Fruit fly (Drosophila melanogaster) whole organism, prepupa: ENCODE measurements around the gene CG46458.

Experiments used
- Blimp-1 ChIP-seq: fragments of 200-800 bp; sonication (Bioruptor generic); optimal IDR thresholded peaks from 3 replicates; lab custom pipeline; 2017; ENCODE audit warnings: missing biosample characterization, missing genetic modification characterization, mild to moderate bottlenecking, moderate library complexity, missing genetic modification reagents
- CG10631 ChIP-seq: fragments of 200-800 bp; sonication (Bioruptor generic); optimal IDR thresholded peaks from 2 replicates; lab custom pipeline; 2016; ENCODE audit warnings: missing biosample characterization, missing genetic modification characterization
- CG10669 ChIP-seq: fragments of 200-800 bp; sonication (Bioruptor generic); optimal IDR thresholded peaks from 3 replicates; lab custom pipeline; 2018; ENCODE audit warnings: missing biosample characterization, mild to moderate bottlenecking, missing genetic modification characterization, moderate library complexity
- CG11294 ChIP-seq: fragments of 200-800 bp; sonication (Bioruptor generic); IDR thresholded peaks from 2 replicates; pipeline ENCODE4 v1.3.6; 2022; ENCODE audit warnings: missing biosample characterization, missing genetic modification characterization
- CG11902 ChIP-seq: fragments of 200-800 bp; sonication (Bioruptor generic); optimal IDR thresholded peaks from 3 replicates; lab custom pipeline; 2016; ENCODE audit warnings: missing biosample characterization, missing genetic modification characterization
- CG15336 ChIP-seq: fragments of 200-800 bp; sonication (Bioruptor generic); IDR thresholded peaks from 2 replicates; pipeline ENCODE4 v1.3.6; 2022; ENCODE audit warnings: missing biosample characterization, missing genetic modification characterization
- CG3032 ChIP-seq: fragments of 200-800 bp; optimal IDR thresholded peaks from 2 replicates; lab custom pipeline; 2019; ENCODE audit warnings: missing biosample characterization, mild to moderate bottlenecking, missing genetic modification characterization, moderate library complexity
- CG31627 ChIP-seq: fragments of 200-800 bp; sonication (Bioruptor generic); optimal IDR thresholded peaks from 3 replicates; lab custom pipeline; 2016; ENCODE audit warnings: missing biosample characterization, missing genetic modification characterization
- CG32006 ChIP-seq: fragments of 200-800 bp; sonication (Bioruptor generic); optimal IDR thresholded peaks from 3 replicates; lab custom pipeline; 2017; ENCODE audit warnings: missing biosample characterization, mild to moderate bottlenecking, missing genetic modification characterization
- CG34406 ChIP-seq: fragments of 200-800 bp; sonication (Bioruptor generic); optimal IDR thresholded peaks from 3 replicates; lab custom pipeline; 2016; ENCODE audit warnings: missing biosample characterization, missing genetic modification characterization
- CG3919 ChIP-seq: fragments of 200-800 bp; sonication (Bioruptor generic); optimal IDR thresholded peaks from 3 replicates; lab custom pipeline; 2016; ENCODE audit warnings: missing biosample characterization, missing genetic modification characterization
- CG4318 ChIP-seq: fragments of 200-800 bp; sonication (Bioruptor generic); optimal IDR thresholded peaks from 3 replicates; lab custom pipeline; 2017; ENCODE audit warnings: missing biosample characterization, mild to moderate bottlenecking, missing genetic modification characterization
- CG6163 ChIP-seq: fragments of 200-800 bp; sonication (Bioruptor generic); IDR thresholded peaks from 3 replicates; pipeline ENCODE4 v1.3.6; 2022; ENCODE audit warnings: missing biosample characterization, missing genetic modification characterization
- CG6276 ChIP-seq: fragments of 200-800 bp; sonication (Bioruptor generic); optimal IDR thresholded peaks from 2 replicates; lab custom pipeline; 2017; ENCODE audit warnings: missing biosample characterization, mild to moderate bottlenecking, missing genetic modification characterization
- CG6792 ChIP-seq: fragments of 200-800 bp; sonication (Bioruptor generic); optimal IDR thresholded peaks from 3 replicates; lab custom pipeline; 2016; ENCODE audit warnings: missing biosample characterization, missing genetic modification characterization
- CG6808 ChIP-seq: fragments of 200-800 bp; sonication (Bioruptor generic); optimal IDR thresholded peaks from 3 replicates; lab custom pipeline; 2017; ENCODE audit warnings: missing biosample characterization, missing genetic modification characterization, mild to moderate bottlenecking, moderate library complexity, missing genetic modification reagents
- CG6854 ChIP-seq: fragments of 200-800 bp; sonication (Bioruptor generic); optimal IDR thresholded peaks from 2 replicates; lab custom pipeline; 2017; ENCODE audit warnings: missing biosample characterization, mild to moderate bottlenecking, missing genetic modification characterization
- CG8119 ChIP-seq: fragments of 200-800 bp; sonication (Bioruptor generic); IDR thresholded peaks from 3 replicates; pipeline ENCODE4 v1.3.6; 2022; ENCODE audit warnings: missing biosample characterization, missing genetic modification characterization
- CG8632 ChIP-seq: fragments of 200-800 bp; sonication (Bioruptor generic); optimal IDR thresholded peaks from 3 replicates; lab custom pipeline; 2016; ENCODE audit warnings: missing biosample characterization, missing genetic modification characterization
- CG9139 ChIP-seq: fragments of 200-800 bp; sonication (Bioruptor generic); optimal IDR thresholded peaks from 3 replicates; lab custom pipeline; 2017; ENCODE audit warnings: missing biosample characterization, mild to moderate bottlenecking, missing genetic modification characterization
- Eip75B ChIP-seq: fragments of 200-800 bp; sonication (Bioruptor generic); optimal IDR thresholded peaks from 3 replicates; lab custom pipeline; 2016; ENCODE audit warnings: missing biosample characterization, missing genetic modification characterization
- Eip78C ChIP-seq: fragments of 200-800 bp; sonication (Bioruptor generic); peaks from one replicate; lab custom pipeline; 2016; ENCODE audit warnings: missing biosample characterization, missing genetic modification characterization
- Ets21C ChIP-seq: fragments of 200-800 bp; sonication (Bioruptor generic); optimal IDR thresholded peaks from 3 replicates; lab custom pipeline; 2016; ENCODE audit warnings: missing biosample characterization, missing genetic modification characterization
- Ets96B ChIP-seq: fragments of 200-800 bp; optimal IDR thresholded peaks from 2 replicates; lab custom pipeline; 2019; ENCODE audit warnings: missing biosample characterization, mild to moderate bottlenecking, missing genetic modification characterization, moderate library complexity
- Gug ChIP-seq: fragments of 200-800 bp; sonication (Bioruptor generic); IDR thresholded peaks from 2 replicates; pipeline ENCODE4 v1.3.6; 2022; ENCODE audit warnings: missing biosample characterization, missing genetic modification characterization
- Hr38 ChIP-seq: sonication (Bioruptor generic); optimal IDR thresholded peaks from 2 replicates; lab custom pipeline; 2016; ENCODE audit warnings: missing biosample characterization, missing genetic modification characterization
- Met ChIP-seq: fragments of 200-800 bp; sonication (Bioruptor generic); optimal IDR thresholded peaks from 3 replicates; lab custom pipeline; 2016; ENCODE audit warnings: missing biosample characterization, missing genetic modification characterization
- OdsH ChIP-seq: fragments of 200-800 bp; sonication (Bioruptor generic); optimal IDR thresholded peaks from 3 replicates; lab custom pipeline; 2016; ENCODE audit warnings: missing biosample characterization, missing genetic modification characterization
- Smox ChIP-seq: fragments of 200-800 bp; sonication (Bioruptor generic); optimal IDR thresholded peaks from 3 replicates; lab custom pipeline; 2016; ENCODE audit warnings: missing biosample characterization, missing genetic modification characterization
- Sox102F ChIP-seq: fragments of 200-800 bp; sonication (Bioruptor generic); optimal IDR thresholded peaks from 2 replicates; lab custom pipeline; 2016; ENCODE audit warnings: missing biosample characterization, mild to moderate bottlenecking, missing genetic modification characterization
- Sox15 ChIP-seq: fragments of 200-800 bp; sonication (Bioruptor generic); optimal IDR thresholded peaks from 3 replicates; lab custom pipeline; 2016; ENCODE audit warnings: missing biosample characterization, missing genetic modification characterization
- achi ChIP-seq: fragments of 200-800 bp; sonication (Bioruptor generic); optimal IDR thresholded peaks from 3 replicates; lab custom pipeline; 2016; ENCODE audit warnings: missing biosample characterization, missing genetic modification characterization
- acj6 ChIP-seq: fragments of 200-800 bp; sonication (Bioruptor generic); optimal IDR thresholded peaks from 3 replicates; lab custom pipeline; 2016; ENCODE audit warnings: missing biosample characterization, missing genetic modification characterization
- cyc ChIP-seq: fragments of 200-800 bp; sonication (Bioruptor generic); optimal IDR thresholded peaks from 3 replicates; lab custom pipeline; 2016; ENCODE audit warnings: missing biosample characterization, missing genetic modification characterization
- dac ChIP-seq: fragments of 200-800 bp; sonication (Bioruptor generic); optimal IDR thresholded peaks from 2 replicates; lab custom pipeline; 2017; ENCODE audit warnings: missing biosample characterization, mild to moderate bottlenecking, missing genetic modification characterization
- dsx ChIP-seq: fragments of 200-800 bp; optimal IDR thresholded peaks from 3 replicates; lab custom pipeline; 2019; ENCODE audit warnings: missing biosample characterization, mild to moderate bottlenecking, missing genetic modification characterization, moderate library complexity; ENCODE audit not compliant: poor library complexity, severe bottlenecking
- eg ChIP-seq: fragments of 200-800 bp; sonication (Bioruptor generic); IDR thresholded peaks from 3 replicates; pipeline ENCODE4 v1.3.6; 2022; ENCODE audit warnings: missing biosample characterization, missing genetic modification characterization
- esn ChIP-seq: fragments of 200-800 bp; sonication (Bioruptor generic); optimal IDR thresholded peaks from 2 replicates; lab custom pipeline; 2016; ENCODE audit warnings: missing biosample characterization, mild to moderate bottlenecking, missing genetic modification characterization, moderate library complexity
- fd59A ChIP-seq: fragments of 200-800 bp; sonication (Bioruptor generic); optimal IDR thresholded peaks from 2 replicates; lab custom pipeline; 2017; ENCODE audit warnings: missing biosample characterization, mild to moderate bottlenecking, missing genetic modification characterization, missing genetic modification reagents
- fd85E ChIP-seq: fragments of 200-800 bp; sonication (Bioruptor generic); optimal IDR thresholded peaks from 3 replicates; lab custom pipeline; 2016; ENCODE audit warnings: missing biosample characterization, missing genetic modification characterization
- lz ChIP-seq: fragments of 200-800 bp; sonication (Bioruptor generic); optimal IDR thresholded peaks from 3 replicates; lab custom pipeline; 2016; ENCODE audit warnings: missing biosample characterization, missing genetic modification characterization
- net ChIP-seq: fragments of 200-800 bp; sonication (Bioruptor generic); optimal IDR thresholded peaks from 3 replicates; lab custom pipeline; 2016; ENCODE audit warnings: missing biosample characterization, missing genetic modification characterization
- pdm3 ChIP-seq: fragments of 200-800 bp; sonication (Bioruptor generic); optimal IDR thresholded peaks from 3 replicates; lab custom pipeline; 2016; ENCODE audit warnings: missing biosample characterization, missing genetic modification characterization
- spab ChIP-seq: fragments of 200-800 bp; sonication (Bioruptor generic); optimal IDR thresholded peaks from 2 replicates; lab custom pipeline; 2017; ENCODE audit warnings: missing biosample characterization, mild to moderate bottlenecking, missing genetic modification characterization, missing genetic modification reagents
- ss ChIP-seq, 2 experiments: fragments of 200-800 bp; sonication (Bioruptor generic); optimal IDR thresholded peaks; 2 replicates in 1 of 2; 3 replicates in 1 of 2; lab custom pipeline; 2017 to 2018; ENCODE audit warnings: mild to moderate bottlenecking in 2 of 2, missing biosample characterization in 2 of 2, missing genetic modification characterization in 2 of 2, moderate library complexity in 1 of 2
- svp ChIP-seq: fragments of 200-800 bp; sonication (Bioruptor generic); peaks from one replicate; lab custom pipeline; 2016; ENCODE audit warnings: missing biosample characterization, missing genetic modification characterization
- topi ChIP-seq: fragments of 200-800 bp; sonication (Bioruptor generic); optimal IDR thresholded peaks from 3 replicates; lab custom pipeline; 2016; ENCODE audit warnings: missing biosample characterization, missing genetic modification characterization

The CG46458 gene

DNA sequence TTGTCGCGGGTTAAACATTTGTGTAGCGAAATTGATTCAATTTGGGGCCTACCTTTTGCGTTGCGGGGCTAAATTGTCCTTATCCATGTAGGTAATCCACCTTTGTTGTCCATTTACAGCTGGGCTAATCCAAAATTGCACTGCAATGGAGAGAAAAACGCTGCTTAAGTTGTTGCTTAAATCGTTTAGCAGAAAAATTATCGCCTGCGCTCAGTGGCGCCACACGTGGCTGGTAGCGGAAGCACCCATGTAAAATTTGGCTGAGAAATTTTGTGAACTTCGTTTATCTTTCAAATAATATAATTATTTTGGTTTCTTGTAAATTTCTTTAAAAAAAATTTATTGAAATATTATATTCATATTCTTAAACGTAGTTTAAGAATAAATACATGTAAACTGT, 12.4 kb upstream of the CG46458 start:
- TF ChIP-seq CG3919 (GFP tag; lab: Kevin White, UChicago), result peak; percentile 10
- TF ChIP-seq Eip78C (GFP tag; lab: Kevin White, UChicago), result peak; percentile 17
- TF ChIP-seq Smox, result no peak

DNA sequence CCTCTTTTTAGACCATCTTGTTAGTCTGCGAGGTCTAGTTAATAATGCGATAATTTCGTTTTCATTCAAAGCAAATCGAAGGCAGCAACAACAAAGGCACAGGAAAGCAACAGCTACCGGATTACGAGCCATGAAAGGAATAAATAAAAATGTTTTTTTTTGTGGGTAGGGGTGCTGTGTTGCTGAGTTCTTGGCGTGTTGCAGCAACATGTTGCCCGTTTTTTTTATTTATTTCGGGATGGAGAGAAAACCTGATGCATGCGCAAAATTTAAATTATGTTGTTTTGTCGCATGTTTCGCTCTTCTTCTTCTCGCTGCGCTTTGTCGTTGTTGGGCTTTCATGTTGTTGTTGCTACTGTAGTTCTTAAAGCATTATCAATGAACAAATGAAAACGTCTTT, 11.8 kb upstream of the CG46458 start:
- TF ChIP-seq ss (GFP tag; optimal IDR thresholded peaks at IDR 0.05; lab: Kevin White, UChicago) (peak in 1 of 2 experiments; percentile 35), lz (GFP tag; lab: Kevin White, UChicago) (no peak), Hr38 (GFP tag; lab: Kevin White, UChicago) (no peak), CG8632 (GFP tag; lab: Kevin White, UChicago) (no peak), Blimp-1 (GFP tag; lab: Kevin White, UChicago) (no peak)

DNA sequence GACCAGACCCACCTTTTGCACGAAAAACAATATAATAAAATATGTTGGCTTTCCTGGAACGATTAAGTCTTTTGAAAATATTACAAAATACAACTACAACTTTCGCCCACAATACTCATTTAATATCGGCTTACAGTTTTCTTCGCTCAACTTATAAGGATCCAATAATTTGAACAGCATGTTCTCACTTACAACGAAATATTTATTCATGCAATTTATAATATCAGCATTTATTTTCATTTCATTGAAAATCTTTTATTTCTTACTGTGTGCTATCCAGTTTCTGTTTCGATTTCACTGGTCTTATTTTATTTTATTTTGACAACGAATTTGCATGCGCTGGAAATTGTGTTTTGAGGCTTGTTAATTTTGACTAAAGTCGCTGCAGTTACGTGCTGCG, 10.3 kb upstream of the CG46458 start:
- TF ChIP-seq Hr38 (GFP tag; lab: Kevin White, UChicago), result no peak
- TF ChIP-seq ss (GFP tag; optimal IDR thresholded peaks at IDR 0.05; lab: Kevin White, UChicago), result no peak
- TF ChIP-seq lz (GFP tag; lab: Kevin White, UChicago), result no peak
- TF ChIP-seq dac, result no peak
- TF ChIP-seq CG6163, result no peak
- no peak for TF ChIP-seq dsx (GFP tag; lab: Kevin White, UChicago)
- no peak for TF ChIP-seq net (GFP tag; lab: Kevin White, UChicago)
- no peak for TF ChIP-seq CG9139 (GFP tag; lab: Kevin White, UChicago)
- peak; percentile 11 for TF ChIP-seq CG31627 (GFP tag; lab: Kevin White, UChicago)
- TF ChIP-seq CG11294 (GFP tag; lab: Robert Waterston, UW), result no peak
- no peak for TF ChIP-seq Eip75B (GFP tag; lab: Kevin White, UChicago)
- TF ChIP-seq fd85E (GFP tag; lab: Kevin White, UChicago), result no peak
- TF ChIP-seq topi, result peak; percentile 4
- no peak for TF ChIP-seq CG4318 (GFP tag; lab: Kevin White, UChicago)
- no peak for TF ChIP-seq cyc (GFP tag; lab: Kevin White, UChicago)
- no peak for TF ChIP-seq Blimp-1 (GFP tag; lab: Kevin White, UChicago)
- TF ChIP-seq CG8119 (GFP tag; lab: Robert Waterston, UW), result no peak
- TF ChIP-seq CG8632 (GFP tag; lab: Kevin White, UChicago), result no peak
- no peak for TF ChIP-seq CG6854 (GFP tag; lab: Kevin White, UChicago)
- TF ChIP-seq achi (GFP tag; lab: Kevin White, UChicago), result no peak
- TF ChIP-seq CG3032, result peak; percentile 8
- TF ChIP-seq Ets96B (tag; lab: Kevin White, UChicago), result no peak
- no peak for TF ChIP-seq Gug (GFP tag; lab: Robert Waterston, UW)
- peak; percentile 11 for TF ChIP-seq Met (GFP tag; lab: Kevin White, UChicago)
- no peak for TF ChIP-seq spab
- TF ChIP-seq Eip78C (GFP tag; lab: Kevin White, UChicago), result peak; percentile 73
- no peak for TF ChIP-seq CG6276 (GFP tag; lab: Kevin White, UChicago)
- TF ChIP-seq Ets21C (GFP tag; lab: Kevin White, UChicago), result no peak
- peak; percentile 10 for TF ChIP-seq esn
- TF ChIP-seq Sox15, result no peak
- TF ChIP-seq CG10631 (GFP tag; lab: Kevin White, UChicago), result peak; percentile 20
- no peak for TF ChIP-seq OdsH (GFP tag; lab: Kevin White, UChicago)
- no peak for TF ChIP-seq CG32006 (GFP tag; lab: Kevin White, UChicago)
- no peak for TF ChIP-seq CG11902 (GFP tag; lab: Kevin White, UChicago)
- TF ChIP-seq CG15336 (GFP tag; lab: Robert Waterston, UW), result no peak
- no peak for TF ChIP-seq CG34406 (GFP tag; lab: Kevin White, UChicago)
- no peak for TF ChIP-seq CG10669
- TF ChIP-seq acj6 (GFP tag; lab: Kevin White, UChicago), result no peak
- TF ChIP-seq Smox, result peak; percentile 3
- TF ChIP-seq fd59A (GFP tag; lab: Kevin White, UChicago), result no peak
- TF ChIP-seq eg (GFP tag; lab: Robert Waterston, UW), result no peak
- no peak for TF ChIP-seq CG6808 (GFP tag; lab: Kevin White, UChicago)
- TF ChIP-seq Sox102F (GFP tag; lab: Kevin White, UChicago), result peak; percentile 20
- TF ChIP-seq svp (GFP tag; lab: Kevin White, UChicago), result peak; percentile 61
- peak; percentile 9 for TF ChIP-seq pdm3 (GFP tag; lab: Kevin White, UChicago)
- TF ChIP-seq CG6792 (GFP tag; lab: Kevin White, UChicago), result no peak
